Fruit fly (Drosophila melanogaster) whole organism, embryonic: ENCODE measurements around the gene CG12081.

Experiments
- Atf6 ChIP-seq: fragments of 200-800 bp; sonication (Bioruptor generic); IDR thresholded peaks from 2 replicates; pipeline ENCODE4 v1.3.6; 2022; ENCODE audit warnings: missing biosample characterization, missing genetic modification characterization
- B-H2 ChIP-seq: fragments of 200-800 bp; sonication (Bioruptor generic); optimal IDR thresholded peaks from 2 replicates; lab custom pipeline; 2018; ENCODE audit warnings: missing biosample characterization, mild to moderate bottlenecking, missing genetic modification characterization
- BEAF-32 ChIP-seq: fragments of 200-800 bp; sonication (Bioruptor generic); optimal IDR thresholded peaks from 3 replicates; lab custom pipeline; 2017; ENCODE audit warnings: missing biosample characterization, missing genetic modification characterization, mild to moderate bottlenecking, moderate library complexity, missing genetic modification reagents
- C15 ChIP-seq: fragments of 200-800 bp; sonication (Bioruptor generic); IDR thresholded peaks from 3 replicates; pipeline ENCODE4 v1.3.6; 2022; ENCODE audit warnings: missing biosample characterization, missing genetic modification characterization
- CG10462 ChIP-seq: fragments of 200-800 bp; sonication (Bioruptor generic); optimal IDR thresholded peaks from 2 replicates; lab custom pipeline; 2016; ENCODE audit warnings: missing biosample characterization, missing genetic modification characterization
- CG11085 ChIP-seq: fragments of 200-800 bp; sonication (Bioruptor generic); IDR thresholded peaks from 2 replicates; pipeline ENCODE4 v1.3.6; 2022; ENCODE audit warnings: missing biosample characterization, missing genetic modification characterization
- CG11696 ChIP-seq: fragments of 200-800 bp; sonication (Bioruptor generic); IDR thresholded peaks from 2 replicates; pipeline ENCODE4 v1.3.6; 2022; ENCODE audit warnings: missing biosample characterization, missing genetic modification characterization
- CG11723 ChIP-seq: fragments of 200-800 bp; sonication (Bioruptor generic); optimal IDR thresholded peaks from 2 replicates; lab custom pipeline; 2017; ENCODE audit warnings: missing biosample characterization, mild to moderate bottlenecking, missing genetic modification characterization
- CG1233 ChIP-seq: fragments of 200-800 bp; sonication (Bioruptor generic); optimal IDR thresholded peaks from 4 replicates; lab custom pipeline; 2018; ENCODE audit warnings: missing biosample characterization, mild to moderate bottlenecking, missing genetic modification characterization
- CG12942 ChIP-seq: fragments of 200-800 bp; sonication (Bioruptor generic); optimal IDR thresholded peaks from 3 replicates; lab custom pipeline; 2016; ENCODE audit warnings: missing biosample characterization, missing genetic modification characterization
- CG13287 ChIP-seq: fragments of 200-800 bp; sonication (Bioruptor generic); IDR thresholded peaks from 2 replicates; pipeline ENCODE4 v1.3.6; 2022; ENCODE audit warnings: missing biosample characterization, missing genetic modification characterization; ENCODE audit not compliant: partially characterized antibody
- CG15601 ChIP-seq: fragments of 200-800 bp; sonication (Bioruptor generic); optimal IDR thresholded peaks from 3 replicates; lab custom pipeline; 2019; ENCODE audit warnings: missing biosample characterization, mild to moderate bottlenecking, missing genetic modification characterization, moderate library complexity
- CG17385 ChIP-seq: fragments of 200-800 bp; sonication (Bioruptor generic); optimal IDR thresholded peaks from 3 replicates; lab custom pipeline; 2018; ENCODE audit warnings: missing biosample characterization, mild to moderate bottlenecking, missing genetic modification characterization
- CG2199 ChIP-seq: fragments of 200-800 bp; sonication (Bioruptor generic); IDR thresholded peaks from 3 replicates; pipeline ENCODE4 v1.3.6; 2022; ENCODE audit warnings: missing biosample characterization, missing genetic modification characterization
- CG30431 ChIP-seq: fragments of 200-800 bp; sonication (Bioruptor generic); optimal IDR thresholded peaks from 2 replicates; lab custom pipeline; 2017; ENCODE audit warnings: missing biosample characterization, missing genetic modification characterization
- CG3163 ChIP-seq: fragments of 200-800 bp; sonication (Bioruptor generic); optimal IDR thresholded peaks from 3 replicates; lab custom pipeline; 2016; ENCODE audit warnings: missing biosample characterization, missing genetic modification characterization
- CG3847 ChIP-seq: fragments of 200-800 bp; sonication (Bioruptor generic); IDR thresholded peaks from 2 replicates; pipeline ENCODE4 v1.3.6; 2022; ENCODE audit warnings: missing biosample characterization, missing genetic modification characterization
- CG3995 ChIP-seq: fragments of 200-800 bp; sonication (Bioruptor generic); optimal IDR thresholded peaks from 3 replicates; lab custom pipeline; 2016; ENCODE audit warnings: missing biosample characterization, missing genetic modification characterization
- CG4282 ChIP-seq: fragments of 200-800 bp; sonication (Bioruptor generic); optimal IDR thresholded peaks from 2 replicates; lab custom pipeline; 2016; ENCODE audit warnings: missing biosample characterization, missing genetic modification characterization
- CG5180 ChIP-seq: fragments of 200-800 bp; sonication (Bioruptor generic); optimal IDR thresholded peaks from 3 replicates; lab custom pipeline; 2017; ENCODE audit warnings: missing biosample characterization, missing genetic modification characterization, mild to moderate bottlenecking, moderate library complexity, missing genetic modification reagents
- CG6765 ChIP-seq: fragments of 200-800 bp; sonication (Bioruptor generic); optimal IDR thresholded peaks from 3 replicates; lab custom pipeline; 2017; ENCODE audit warnings: missing biosample characterization, mild to moderate bottlenecking, missing genetic modification characterization
- CG9609 ChIP-seq: fragments of 200-800 bp; sonication (Bioruptor generic); optimal IDR thresholded peaks from 3 replicates; lab custom pipeline; 2016; ENCODE audit warnings: missing biosample characterization, missing genetic modification characterization
- Deaf1 ChIP-seq: fragments of 200-800 bp; optimal IDR thresholded peaks from 3 replicates; lab custom pipeline; 2019; ENCODE audit warnings: missing biosample characterization, mild to moderate bottlenecking, missing genetic modification characterization, moderate library complexity
- H15 ChIP-seq: fragments of 200-800 bp; sonication (Bioruptor generic); IDR thresholded peaks from 3 replicates; pipeline ENCODE4 v1.3.6; 2022; ENCODE audit warnings: missing biosample characterization, missing genetic modification characterization
- HHEX ChIP-seq: fragments of 200-800 bp; sonication (Bioruptor generic); optimal IDR thresholded peaks from 3 replicates; lab custom pipeline; 2017; ENCODE audit warnings: missing biosample characterization, mild to moderate bottlenecking, missing genetic modification characterization, missing genetic modification reagents
- HLHmδ ChIP-seq: fragments of 200-800 bp; sonication (Bioruptor generic); optimal IDR thresholded peaks from 2 replicates; lab custom pipeline; 2018; ENCODE audit warnings: missing biosample characterization, mild to moderate bottlenecking, missing genetic modification characterization, moderate library complexity
- Jarid2 ChIP-seq: fragments of 200-800 bp; sonication (Bioruptor generic); optimal IDR thresholded peaks from 3 replicates; lab custom pipeline; 2017; ENCODE audit warnings: mild to moderate bottlenecking, missing biosample characterization, missing genetic modification reagents, missing genetic modification characterization
- Med ChIP-seq: fragments of 200-800 bp; sonication (Bioruptor generic); peaks from one replicate; lab custom pipeline; 2016; ENCODE audit warnings: missing biosample characterization, missing genetic modification characterization, mild to moderate bottlenecking, inconsistent platforms, moderate library complexity
- Nf-YB ChIP-seq: fragments of 200-800 bp; sonication (Bioruptor generic); optimal IDR thresholded peaks from 3 replicates; lab custom pipeline; 2019; ENCODE audit warnings: missing biosample characterization, mild to moderate bottlenecking, missing genetic modification characterization, moderate library complexity
- NfI ChIP-seq: fragments of 200-800 bp; sonication (Bioruptor generic); optimal IDR thresholded peaks from 3 replicates; lab custom pipeline; 2018; ENCODE audit warnings: missing biosample characterization, mild to moderate bottlenecking, missing genetic modification characterization, moderate library complexity
- Oaz ChIP-seq: fragments of 200-800 bp; sonication (Bioruptor generic); IDR thresholded peaks from 2 replicates; pipeline ENCODE4 v1.3.6; 2022; ENCODE audit warnings: missing biosample characterization, missing genetic modification characterization
- Ravus ChIP-seq: fragments of 200-800 bp; sonication (Bioruptor generic); IDR thresholded peaks from 2 replicates; pipeline ENCODE4 v1.3.6; 2022; ENCODE audit warnings: missing biosample characterization, missing genetic modification characterization
- Side ChIP-seq: fragments of 200-800 bp; sonication (Bioruptor generic); optimal IDR thresholded peaks from 2 replicates; lab custom pipeline; 2016; ENCODE audit warnings: missing biosample characterization, missing genetic modification characterization
- Six4 ChIP-seq: fragments of 200-800 bp; sonication (Bioruptor generic); optimal IDR thresholded peaks from 2 replicates; lab custom pipeline; 2016; ENCODE audit warnings: missing biosample characterization, missing genetic modification characterization
- Tbp ChIP-seq: fragments of >200 bp; optimal IDR thresholded peaks from 2 replicates; lab custom pipeline; 2018; ENCODE audit warnings: missing biosample characterization, missing genetic modification characterization
- ab ChIP-seq: fragments of 200-800 bp; sonication (Bioruptor generic); optimal IDR thresholded peaks from 2 replicates; lab custom pipeline; 2016; ENCODE audit warnings: missing biosample characterization, missing genetic modification characterization
- bsh ChIP-seq, 2 experiments: fragments of 200-800 bp; sonication (Bioruptor generic); optimal IDR thresholded peaks; 2 replicates each; lab custom pipeline; 2017 to 2018; ENCODE audit warnings: mild to moderate bottlenecking in 2 of 2, missing biosample characterization in 2 of 2, missing genetic modification characterization in 2 of 2, moderate library complexity in 1 of 2
- dimm ChIP-seq: fragments of 200-800 bp; sonication (Bioruptor generic); IDR thresholded peaks from 2 replicates; pipeline ENCODE4 v1.3.6; 2022; ENCODE audit warnings: missing biosample characterization, missing genetic modification characterization
- fu2 ChIP-seq: fragments of 200-800 bp; sonication (Bioruptor generic); optimal IDR thresholded peaks from 2 replicates; lab custom pipeline; 2016; ENCODE audit warnings: missing biosample characterization, missing genetic modification characterization
- gro ChIP-seq: fragments of 200-800 bp; sonication (Bioruptor generic); optimal IDR thresholded peaks from 2 replicates; lab custom pipeline; 2016; ENCODE audit warnings: missing biosample characterization, missing genetic modification characterization
- hbn ChIP-seq: fragments of 200-800 bp; sonication (Bioruptor generic); IDR thresholded peaks from 2 replicates; pipeline ENCODE4 v1.3.6; 2022; ENCODE audit warnings: missing biosample characterization, missing genetic modification characterization; ENCODE audit not compliant: partially characterized antibody
- pb ChIP-seq: fragments of 200-800 bp; sonication (Bioruptor generic); optimal IDR thresholded peaks from 3 replicates; lab custom pipeline; 2016; ENCODE audit warnings: missing biosample characterization, missing genetic modification characterization
- phol ChIP-seq: fragments of 200-800 bp; sonication (Bioruptor generic); optimal IDR thresholded peaks from 3 replicates; lab custom pipeline; 2018; ENCODE audit warnings: missing biosample characterization, mild to moderate bottlenecking, missing genetic modification characterization, moderate library complexity
- pnt ChIP-seq: fragments of 200-800 bp; sonication (Bioruptor generic); optimal IDR thresholded peaks from 3 replicates; lab custom pipeline; 2016; ENCODE audit warnings: missing biosample characterization, missing genetic modification characterization
- run ChIP-seq: fragments of 200-800 bp; sonication (Bioruptor generic); optimal IDR thresholded peaks from 3 replicates; lab custom pipeline; 2018; ENCODE audit warnings: missing biosample characterization, mild to moderate bottlenecking, missing genetic modification characterization
- sens ChIP-seq: fragments of 200-800 bp; sonication (Bioruptor generic); peaks from one replicate; lab custom pipeline; 2016; ENCODE audit warnings: missing biosample characterization, missing genetic modification characterization
- seq ChIP-seq: fragments of 200-800 bp; sonication (Bioruptor generic); IDR thresholded peaks from 2 replicates; pipeline ENCODE4 v1.3.6; 2022; ENCODE audit warnings: missing biosample characterization, missing genetic modification characterization
- sna ChIP-seq: fragments of 200-800 bp; sonication (Bioruptor generic); IDR thresholded peaks from 2 replicates; pipeline ENCODE4 v1.3.6; 2022; ENCODE audit warnings: missing biosample characterization, missing genetic modification characterization; ENCODE audit not compliant: partially characterized antibody
- tio ChIP-seq: fragments of 200-800 bp; sonication (Bioruptor generic); optimal IDR thresholded peaks from 2 replicates; lab custom pipeline; 2017; ENCODE audit warnings: missing biosample characterization, missing genetic modification characterization, inconsistent platforms
- tll ChIP-seq, 2 experiments: fragments of 200-800 bp in 1 of 2; fragments of >200 bp in 1 of 2; sonication (Bioruptor generic) in 1 of 2; optimal IDR thresholded peaks; 2 replicates each; lab custom pipeline; 2017 to 2019; ENCODE audit warnings: missing biosample characterization in 2 of 2, missing genetic modification characterization in 2 of 2, mild to moderate bottlenecking in 1 of 2, moderate library complexity in 1 of 2
- twi ChIP-seq: fragments of 200-800 bp; optimal IDR thresholded peaks from 2 replicates; lab custom pipeline; 2019; ENCODE audit warnings: missing biosample characterization, mild to moderate bottlenecking, missing genetic modification characterization, moderate library complexity
- zen ChIP-seq: fragments of 200-800 bp; sonication (Bioruptor generic); optimal IDR thresholded peaks from 3 replicates; lab custom pipeline; 2018; ENCODE audit warnings: missing biosample characterization, mild to moderate bottlenecking, missing genetic modification characterization, moderate library complexity

Gene CG12081

dm6 chrX:8591685-8592127 is 3.1 kb downstream of the CG12081 start, which contains the start of the genes CG12659 and Crag (continued):
- no peak for TF ChIP-seq zen (tag; lab: Kevin White, UChicago)
- no peak for TF ChIP-seq pnt
- TF ChIP-seq Tbp (GFP tag; lab: Kevin White, UChicago), result no peak
- no peak for TF ChIP-seq HLHmδ (GFP tag; lab: Kevin White, UChicago)
- TF ChIP-seq CG13287, result peak; percentile 70
- no peak for TF ChIP-seq CG3995 (GFP tag; lab: Kevin White, UChicago)
- TF ChIP-seq CG11723 (GFP tag; lab: Kevin White, UChicago), result no peak
- TF ChIP-seq twi (tag; lab: Kevin White, UChicago), result no peak
- no peak for TF ChIP-seq fu2 (GFP tag; lab: Kevin White, UChicago)
- TF ChIP-seq tio, result no peak
- no peak for TF ChIP-seq CG30431 (GFP tag; lab: Kevin White, UChicago)
- no peak for TF ChIP-seq CG3847
- no peak for TF ChIP-seq CG6765
- no peak for TF ChIP-seq Deaf1 (tag; lab: Kevin White, UChicago)
- no peak for TF ChIP-seq ab (GFP tag; lab: Kevin White, UChicago)
- TF ChIP-seq HHEX (GFP tag; lab: Kevin White, UChicago), result no peak
- peak; percentile 89 for TF ChIP-seq sens (GFP tag; lab: Kevin White, UChicago)
- TF ChIP-seq pb, result no peak
- no peak for TF ChIP-seq Oaz (GFP tag; lab: Robert Waterston, UW)
- TF ChIP-seq gro (GFP tag; lab: Kevin White, UChicago), result no peak
- peak; percentile 50 for TF ChIP-seq sna
- no peak for TF ChIP-seq B-H2 (GFP tag; lab: Kevin White, UChicago)
- TF ChIP-seq seq (GFP tag; lab: Robert Waterston, UW), result no peak
- TF ChIP-seq bsh (GFP tag; optimal IDR thresholded peaks at IDR 0.05; lab: Kevin White, UChicago), result no peak
- no peak for TF ChIP-seq CG17385 (GFP tag; lab: Kevin White, UChicago)
- no peak for TF ChIP-seq CG11696 (GFP tag; lab: Robert Waterston, UW)
- TF ChIP-seq CG10462, result no peak
- TF ChIP-seq Ravus (GFP tag; lab: Robert Waterston, UW), result no peak
- TF ChIP-seq NfI (GFP tag; lab: Kevin White, UChicago), result no peak
- no peak for TF ChIP-seq H15 (GFP tag; lab: Robert Waterston, UW)
- peak; percentile 74 for TF ChIP-seq BEAF-32 (GFP tag; lab: Kevin White, UChicago)
- no peak for TF ChIP-seq CG5180 (GFP tag; lab: Kevin White, UChicago)
- peak; percentile 71 for TF ChIP-seq Med (GFP tag; lab: Kevin White, UChicago)
- no peak for TF ChIP-seq dimm
- TF ChIP-seq CG1233 (GFP tag; lab: Kevin White, UChicago), result no peak
- no peak for TF ChIP-seq run (tag; lab: Kevin White, UChicago)
- TF ChIP-seq tll (GFP tag; optimal IDR thresholded peaks at IDR 0.05; lab: Kevin White, UChicago), result no peak
- peak; percentile 41 for TF ChIP-seq phol (tag; lab: Kevin White, UChicago)
- TF ChIP-seq Six4 (GFP tag; lab: Kevin White, UChicago), result no peak
- no peak for TF ChIP-seq CG15601 (tag; lab: Kevin White, UChicago)
- TF ChIP-seq CG2199 (GFP tag; lab: Robert Waterston, UW), result no peak
- no peak for TF ChIP-seq CG11085
- TF ChIP-seq Jarid2, result no peak
- no peak for TF ChIP-seq Nf-YB (GFP tag; lab: Kevin White, UChicago)
- TF ChIP-seq CG12942 (GFP tag; lab: Kevin White, UChicago), result no peak
- no peak for TF ChIP-seq Atf6 (GFP tag; lab: Robert Waterston, UW)
- no peak for TF ChIP-seq CG4282 (GFP tag; lab: Kevin White, UChicago)
- no peak for TF ChIP-seq C15 (GFP tag; lab: Robert Waterston, UW)
- TF ChIP-seq CG9609, result no peak
- peak; percentile 37; the same call in 1 of the 2 replicates for TF ChIP-seq hbn (GFP tag; lab: Robert Waterston, UW)
- no peak for TF ChIP-seq Side (GFP tag; lab: Kevin White, UChicago)
- no peak for TF ChIP-seq CG3163 (GFP tag; lab: Kevin White, UChicago)
